Worm (Caenorhabditis elegans) whole organism, L2 larva: Measurements from ENCODE around the gene D1005.10.

Experiments
- C34F6.9 ChIP-seq: fragments of 150-350 bp; optimal IDR thresholded peaks from 2 replicates; lab custom pipeline; 2014; ENCODE audit warnings: missing biosample characterization, missing genetic modification characterization
- F13H6.1 ChIP-seq: sonication (generic microtip); optimal IDR thresholded peaks from 2 replicates; lab custom pipeline; 2016; ENCODE audit warnings: missing genetic modification characterization, missing compliant biosample characterization
- R02D3.7 ChIP-seq: fragments of 150-350 bp; optimal IDR thresholded peaks from 2 replicates; lab custom pipeline; 2014; ENCODE audit warnings: missing biosample characterization, missing genetic modification characterization
- Y55F3AM.14 ChIP-seq: fragments of 200-800 bp; sonication (Bioruptor generic); optimal IDR thresholded peaks from 2 replicates; lab custom pipeline; 2018; ENCODE audit warnings: mild to moderate bottlenecking, missing genetic modification characterization, missing compliant biosample characterization
- ZK546.5 ChIP-seq: sonication (generic microtip); optimal IDR thresholded peaks from 2 replicates; lab custom pipeline; 2017; ENCODE audit warnings: missing biosample characterization, missing genetic modification characterization
- alr-1 ChIP-seq: fragments of 150-350 bp; optimal IDR thresholded peaks from 2 replicates; lab custom pipeline; 2014; ENCODE audit warnings: missing biosample characterization, missing genetic modification characterization
- aly-2 ChIP-seq: fragments of 150-350 bp; optimal IDR thresholded peaks from 2 replicates; lab custom pipeline; 2014; ENCODE audit warnings: missing biosample characterization, missing genetic modification characterization
- ama-1 ChIP-seq: fragments of 150-350 bp; optimal IDR thresholded peaks from 2 replicates; lab custom pipeline; 2018; ENCODE audit warnings: inconsistent platforms
- blmp-1 ChIP-seq: sonication (generic microtip); optimal IDR thresholded peaks from 2 replicates; lab custom pipeline; 2017; ENCODE audit warnings: missing genetic modification characterization, mild to moderate bottlenecking, missing compliant biosample characterization, antibody characterized with exemption, moderate library complexity; ENCODE audit not compliant: insufficient read depth
- ceh-82 ChIP-seq: fragments of 150-350 bp; optimal IDR thresholded peaks from 2 replicates; lab custom pipeline; 2014; ENCODE audit warnings: missing biosample characterization, missing genetic modification characterization
- crh-2 ChIP-seq: sonication (generic microtip); optimal IDR thresholded peaks from 2 replicates; lab custom pipeline; 2017; ENCODE audit warnings: missing biosample characterization, missing genetic modification characterization
- dmd-4 ChIP-seq: sonication (generic microtip); optimal IDR thresholded peaks from 2 replicates; lab custom pipeline; 2017; ENCODE audit warnings: missing biosample characterization, missing genetic modification characterization
- egl-27 ChIP-seq: sonication (generic microtip); optimal IDR thresholded peaks from 3 replicates; lab custom pipeline; 2017; ENCODE audit warnings: missing biosample characterization, missing genetic modification reagents, missing genetic modification characterization
- elt-1 ChIP-seq: fragments of 150-350 bp; optimal IDR thresholded peaks from 2 replicates; lab custom pipeline; 2014; ENCODE audit warnings: missing biosample characterization, missing genetic modification characterization
- elt-3 ChIP-seq: sonication (generic microtip); optimal IDR thresholded peaks from 2 replicates; lab custom pipeline; 2017; ENCODE audit warnings: missing biosample characterization, missing genetic modification characterization
- fos-1 ChIP-seq: fragments of 150-350 bp; optimal IDR thresholded peaks from 2 replicates; lab custom pipeline; 2014; ENCODE audit warnings: missing biosample characterization, missing genetic modification characterization
- gmeb-1 ChIP-seq: fragments of 150-350 bp; optimal IDR thresholded peaks from 2 replicates; lab custom pipeline; 2014; ENCODE audit warnings: missing biosample characterization, missing genetic modification characterization
- lin-11 ChIP-seq: fragments of 150-350 bp; sonication (generic microtip); optimal IDR thresholded peaks from 2 replicates; lab custom pipeline; 2014; ENCODE audit warnings: missing biosample characterization, missing genetic modification characterization, inconsistent platforms, mixed read lengths
- lin-13 ChIP-seq: fragments of 150-350 bp; optimal IDR thresholded peaks from 2 replicates; lab custom pipeline; 2014; ENCODE audit warnings: missing biosample characterization, missing genetic modification reagents, missing genetic modification characterization
- lin-39 ChIP-seq: fragments of 150-350 bp; optimal IDR thresholded peaks from 2 replicates; lab custom pipeline; 2014; ENCODE audit warnings: missing biosample characterization, missing genetic modification reagents, missing genetic modification characterization
- lsy-2 ChIP-seq, 2 experiments: fragments of 150-350 bp in 1 of 2; sonication (generic microtip) in 1 of 2; optimal IDR thresholded peaks; 2 replicates each; lab custom pipeline; 2014 to 2017; ENCODE audit warnings: missing biosample characterization in 2 of 2, missing genetic modification characterization in 2 of 2
- mab-5 ChIP-seq: fragments of 150-350 bp; optimal IDR thresholded peaks from 2 replicates; lab custom pipeline; 2014; ENCODE audit warnings: missing biosample characterization, missing genetic modification characterization
- mbf-1 ChIP-seq: sonication (generic microtip); optimal IDR thresholded peaks from 2 replicates; lab custom pipeline; 2017; ENCODE audit warnings: missing biosample characterization, missing genetic modification characterization
- mdl-1 ChIP-seq, 2 experiments: fragments of 150-350 bp in 1 of 2; sonication (generic microtip) in 1 of 2; optimal IDR thresholded peaks; 2 replicates each; lab custom pipeline; 2017; ENCODE audit warnings: missing biosample characterization in 2 of 2, missing genetic modification characterization in 2 of 2
- nhr-10 ChIP-seq: sonication (generic microtip); optimal IDR thresholded peaks from 2 replicates; lab custom pipeline; 2017; ENCODE audit warnings: missing biosample characterization, missing genetic modification characterization
- nhr-11 ChIP-seq: fragments of 150-350 bp; optimal IDR thresholded peaks from 2 replicates; lab custom pipeline; 2014; ENCODE audit warnings: missing biosample characterization, missing genetic modification characterization
- nhr-12 ChIP-seq: fragments of 150-350 bp; optimal IDR thresholded peaks from 2 replicates; lab custom pipeline; 2014; ENCODE audit warnings: missing biosample characterization, missing genetic modification characterization
- nhr-129 ChIP-seq: fragments of 150-350 bp; optimal IDR thresholded peaks from 2 replicates; lab custom pipeline; 2014; ENCODE audit warnings: missing biosample characterization, missing genetic modification characterization
- nhr-21 ChIP-seq: fragments of 150-350 bp; optimal IDR thresholded peaks from 2 replicates; lab custom pipeline; 2014; ENCODE audit warnings: missing biosample characterization, missing genetic modification characterization
- nhr-23 ChIP-seq: fragments of 150-350 bp; optimal IDR thresholded peaks from 2 replicates; lab custom pipeline; 2014; ENCODE audit warnings: missing biosample characterization, missing genetic modification reagents, missing genetic modification characterization
- nhr-237 ChIP-seq: fragments of 150-350 bp; optimal IDR thresholded peaks from 2 replicates; lab custom pipeline; 2014; ENCODE audit warnings: missing biosample characterization, missing genetic modification characterization
- nhr-25 ChIP-seq: fragments of 150-350 bp; sonication (generic microtip); optimal IDR thresholded peaks from 3 replicates; lab custom pipeline; 2014; ENCODE audit warnings: missing biosample characterization, missing genetic modification characterization
- nhr-6 ChIP-seq: fragments of 150-350 bp; optimal IDR thresholded peaks from 2 replicates; lab custom pipeline; 2014; ENCODE audit warnings: missing biosample characterization, missing genetic modification characterization
- nhr-77 ChIP-seq: fragments of 150-350 bp; optimal IDR thresholded peaks from 2 replicates; lab custom pipeline; 2014; ENCODE audit warnings: missing biosample characterization, missing genetic modification characterization
- peb-1 ChIP-seq: fragments of 150-350 bp; optimal IDR thresholded peaks from 2 replicates; lab custom pipeline; 2014; ENCODE audit warnings: missing biosample characterization, missing genetic modification characterization
- sem-4 ChIP-seq: fragments of 150-350 bp; optimal IDR thresholded peaks from 2 replicates; lab custom pipeline; 2014; ENCODE audit warnings: missing biosample characterization, missing genetic modification reagents, missing genetic modification characterization
- skn-1 ChIP-seq: sonication (generic microtip); optimal IDR thresholded peaks from 2 replicates; lab custom pipeline; 2017; ENCODE audit warnings: missing biosample characterization, missing genetic modification characterization
- sma-3 ChIP-seq: sonication (generic microtip); optimal IDR thresholded peaks from 2 replicates; lab custom pipeline; 2016; ENCODE audit warnings: missing genetic modification reagents, missing genetic modification characterization, missing compliant biosample characterization
- sma-9 ChIP-seq, 2 experiments: fragments of 150-350 bp in 1 of 2; sonication (generic microtip) in 1 of 2; optimal IDR thresholded peaks; 2 replicates each; lab custom pipeline; 2014 to 2016; ENCODE audit warnings: missing genetic modification characterization in 2 of 2, mild to moderate bottlenecking in 1 of 2, missing biosample characterization in 1 of 2, missing compliant biosample characterization in 1 of 2, missing genetic modification reagents in 1 of 2, moderate library complexity in 1 of 2
- snpc-4 ChIP-seq: fragments of 150-350 bp; optimal IDR thresholded peaks from 2 replicates; lab custom pipeline; 2014; ENCODE audit warnings: missing biosample characterization, missing genetic modification characterization
- unc-39 ChIP-seq: fragments of 150-350 bp; optimal IDR thresholded peaks from 2 replicates; lab custom pipeline; 2014; ENCODE audit warnings: missing biosample characterization, missing genetic modification characterization
- unc-55 ChIP-seq: fragments of 150-350 bp; sonication (generic microtip); optimal IDR thresholded peaks from 3 replicates; lab custom pipeline; 2014; ENCODE audit warnings: missing biosample characterization, missing genetic modification reagents, missing genetic modification characterization
- unc-62 ChIP-seq: fragments of 150-350 bp; optimal IDR thresholded peaks from 2 replicates; lab custom pipeline; 2014; ENCODE audit warnings: missing biosample characterization, missing genetic modification reagents, missing genetic modification characterization
- ztf-11 ChIP-seq: sonication (generic microtip); optimal IDR thresholded peaks from 2 replicates; lab custom pipeline; 2017; ENCODE audit warnings: missing biosample characterization, missing genetic modification characterization
- ztf-4 ChIP-seq: fragments of 150-350 bp; optimal IDR thresholded peaks from 2 replicates; lab custom pipeline; 2014; ENCODE audit warnings: missing biosample characterization, missing genetic modification characterization

Gene D1005.10

DNA sequence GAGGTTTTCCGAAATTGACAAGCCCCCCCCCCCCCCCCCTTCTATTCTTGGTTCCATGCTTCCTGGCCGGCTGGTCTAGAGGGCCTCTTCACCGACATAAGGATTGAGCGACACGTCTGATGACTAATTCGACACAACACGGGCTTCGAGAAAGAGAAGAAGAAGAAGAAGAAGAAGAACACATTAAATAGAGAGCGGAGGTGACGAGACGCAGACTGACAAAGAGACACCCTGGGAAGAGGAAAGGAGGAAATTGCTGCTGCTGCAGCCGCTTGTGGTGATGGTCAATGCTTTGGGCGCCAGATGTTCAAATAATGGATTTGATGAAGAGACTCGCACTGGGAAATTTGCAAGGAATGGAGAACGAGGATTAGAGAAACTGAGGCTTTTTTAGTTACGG, 38.6 kb upstream of the D1005.10 start (continued):
- TF ChIP-seq mbf-1 (tag; lab: Kevin White, UChicago) (no peak), skn-1 (tag; lab: Kevin White, UChicago) (no peak), nhr-10 (tag; lab: Kevin White, UChicago) (no peak), nhr-23 (tag; lab: Kevin White, UChicago) (no peak), lin-39 (tag; lab: Kevin White, UChicago) (no peak), R02D3.7 (tag; lab: Kevin White, UChicago) (no peak), nhr-6 (tag; lab: Kevin White, UChicago) (no peak), lin-13 (GFP tag; lab: Kevin White, UChicago) (no peak), ztf-11 (tag; lab: Kevin White, UChicago) (no peak), elt-3 (tag; lab: Kevin White, UChicago) (no peak), dmd-4 (tag; lab: Kevin White, UChicago) (no peak), unc-62 (GFP tag; lab: Kevin White, UChicago) (no peak), lsy-2 (tag; optimal IDR thresholded peaks at IDR 0.05; lab: Kevin White, UChicago) (peak; percentile 14 to 56), Y55F3AM.14 (GFP tag; lab: Kevin White, UChicago) (no peak)
- TF ChIP-seq, all 48 proteins: peak for 14

DNA sequence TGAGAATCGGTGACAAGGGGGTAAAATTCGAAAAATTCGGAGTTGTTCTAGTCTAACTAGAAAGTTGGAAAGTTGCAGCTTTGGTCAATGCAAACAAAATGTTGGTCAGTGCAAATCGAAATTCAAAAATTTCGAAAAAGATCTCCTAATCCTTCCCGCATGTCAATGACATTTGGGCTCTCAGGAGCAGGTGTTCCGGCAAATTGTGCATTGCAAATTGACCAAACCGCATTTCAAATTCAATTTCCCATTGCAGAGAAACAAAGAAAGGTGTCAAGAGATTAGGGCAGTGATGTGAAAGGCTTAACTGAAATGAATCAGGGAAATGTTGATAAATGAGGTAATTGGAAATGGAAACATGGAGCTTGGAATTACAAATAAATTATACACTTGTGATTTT, 37.3 kb upstream of the D1005.10 start:
- TF ChIP-seq sem-4 (tag; lab: Kevin White, UChicago) (no peak), sma-3 (GFP tag; lab: Kevin White, UChicago) (no peak), unc-62 (GFP tag; lab: Kevin White, UChicago) (no peak), skn-1 (tag; lab: Kevin White, UChicago) (no peak), snpc-4 (tag; lab: Kevin White, UChicago) (no peak), peb-1 (tag; lab: Kevin White, UChicago) (no peak), ama-1 (lab: Kevin White, UChicago) (no peak), lin-11 (tag; lab: Kevin White, UChicago) (no peak), ZK546.5 (tag; lab: Kevin White, UChicago) (no peak), aly-2 (tag; lab: Kevin White, UChicago) (no peak), mbf-1 (tag; lab: Kevin White, UChicago) (no peak), lin-39 (tag; lab: Kevin White, UChicago) (no peak), Y55F3AM.14 (GFP tag; lab: Kevin White, UChicago) (no peak), nhr-11 (tag; lab: Kevin White, UChicago) (no peak), nhr-25 (no peak), crh-2 (tag; lab: Kevin White, UChicago) (no peak), ceh-82 (tag; lab: Kevin White, UChicago) (no peak), nhr-10 (tag; lab: Kevin White, UChicago) (no peak), egl-27 (tag; lab: Kevin White, UChicago) (no peak), elt-1 (tag; lab: Kevin White, UChicago) (no peak)
- TF ChIP-seq, all 48 proteins: peak for 0

- peak; percentile 62 for TF ChIP-seq nhr-129 (tag; lab: Kevin White, UChicago)
- TF ChIP-seq nhr-10 (tag; lab: Kevin White, UChicago) = no peak
- no peak for TF ChIP-seq unc-39 (tag; lab: Kevin White, UChicago)
- no peak for TF ChIP-seq fos-1 (tag; lab: Kevin White, UChicago)
- no peak for TF ChIP-seq elt-3 (tag; lab: Kevin White, UChicago)
- TF ChIP-seq elt-1 (tag; lab: Kevin White, UChicago) = no peak
- no peak for TF ChIP-seq R02D3.7 (tag; lab: Kevin White, UChicago)
- no peak for TF ChIP-seq ztf-11 (tag; lab: Kevin White, UChicago)
- TF ChIP-seq peb-1 (tag; lab: Kevin White, UChicago) = no peak
- TF ChIP-seq Y55F3AM.14 (GFP tag; lab: Kevin White, UChicago) = no peak
- TF ChIP-seq unc-55 (GFP tag; lab: Kevin White, UChicago) = peak; percentile 46
- no peak for TF ChIP-seq sma-9 (GFP tag; optimal IDR thresholded peaks at IDR 0.05; lab: Kevin White, UChicago)
- no peak for TF ChIP-seq sma-9 (tag; optimal IDR thresholded peaks at IDR 0.05; lab: Kevin White, UChicago)
- TF ChIP-seq F13H6.1 (tag; lab: Kevin White, UChicago) = peak; percentile 47
- no peak for TF ChIP-seq nhr-237 (tag; lab: Kevin White, UChicago)
- TF ChIP-seq dmd-4 (tag; lab: Kevin White, UChicago) = no peak
- TF ChIP-seq sem-4 (tag; lab: Kevin White, UChicago) = no peak
- TF ChIP-seq C34F6.9 (tag; lab: Kevin White, UChicago) = peak; percentile 45
- no peak for TF ChIP-seq sma-3 (GFP tag; lab: Kevin White, UChicago)
- TF ChIP-seq nhr-77 (tag; lab: Kevin White, UChicago) = no peak
- no peak for TF ChIP-seq crh-2 (tag; lab: Kevin White, UChicago)
- no peak for TF ChIP-seq nhr-12 (tag; lab: Kevin White, UChicago)
- TF ChIP-seq nhr-23 (tag; lab: Kevin White, UChicago) = no peak
- no peak for TF ChIP-seq alr-1 (tag; lab: Kevin White, UChicago)
- no peak for TF ChIP-seq nhr-21 (tag; lab: Kevin White, UChicago)
- TF ChIP-seq mab-5 (tag; lab: Kevin White, UChicago) = no peak
- TF ChIP-seq mdl-1 (tag; optimal IDR thresholded peaks at IDR 0.05; lab: Kevin White, UChicago) = peak in 1 of 2 experiments; percentile 3
- no peak for TF ChIP-seq ama-1 (lab: Kevin White, UChicago)
- peak in 1 of 2 experiments; percentile 54 for TF ChIP-seq lsy-2 (tag; optimal IDR thresholded peaks at IDR 0.05; lab: Kevin White, UChicago)
- no peak for TF ChIP-seq ZK546.5 (tag; lab: Kevin White, UChicago)
- TF ChIP-seq gmeb-1 (tag; lab: Kevin White, UChicago) = no peak
- no peak for TF ChIP-seq unc-62 (GFP tag; lab: Kevin White, UChicago)
- TF ChIP-seq nhr-11 (tag; lab: Kevin White, UChicago) = no peak
- TF ChIP-seq nhr-6 (tag; lab: Kevin White, UChicago) = no peak
- no peak for TF ChIP-seq ztf-4 (tag; lab: Kevin White, UChicago)
- TF ChIP-seq nhr-25 = no peak
- no peak for TF ChIP-seq aly-2 (tag; lab: Kevin White, UChicago)
- no peak for TF ChIP-seq blmp-1 (tag; lab: Kevin White, UChicago)
- TF ChIP-seq lin-39 (tag; lab: Kevin White, UChicago) = no peak
- no peak for TF ChIP-seq mbf-1 (tag; lab: Kevin White, UChicago)
These were observed 36.1 kb upstream of the D1005.10 start for ce11 chrX:1522068-1522467.
